Worm (Caenorhabditis elegans): ENCODE data around the gene C07G1.6.
A peak's percentile ranks its signal among the peaks of the same experiment; 100 is the strongest.

The C07G1.6 gene

DNA sequence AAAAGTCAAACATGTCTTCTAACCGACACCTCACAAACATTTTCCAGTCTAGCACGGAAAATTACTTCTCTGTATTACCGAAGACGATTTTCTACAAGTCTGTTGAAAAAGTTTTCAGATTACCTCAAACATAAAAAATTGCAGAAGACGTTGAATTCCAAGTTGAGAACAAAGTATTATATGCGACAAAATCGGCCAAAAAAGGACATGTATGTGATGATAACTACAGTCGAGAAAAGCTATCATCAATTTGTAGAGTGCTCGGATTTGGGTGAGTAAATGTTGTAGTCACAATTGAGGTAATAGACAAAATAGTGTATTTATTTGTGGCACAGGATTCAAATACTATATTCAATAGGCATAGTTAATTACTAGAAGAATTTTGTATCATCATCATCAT is 1.3 kb downstream of the C07G1.6 start:
- TF ChIP-seq nhr-179 (tag; optimal IDR thresholded peaks at IDR 0.05) (no peak), lin-54 (GFP tag; optimal IDR thresholded peaks at IDR 0.05) (no peak), atf-7 (tag; optimal IDR thresholded peaks at IDR 0.05) (no peak), egl-18 (GFP tag; IDR thresholded peaks at IDR 0.05) (no peak), nfya-2 (GFP tag; IDR thresholded peaks at IDR 0.05) (no peak), snpc-3.4 (tag; optimal IDR thresholded peaks at IDR 0.05) (no peak), unc-62 (GFP tag; optimal IDR thresholded peaks at IDR 0.05) (no peak), akir-1 (GFP tag; optimal IDR thresholded peaks at IDR 0.05) (no peak), mxl-1 (tag; optimal IDR thresholded peaks at IDR 0.05) (no peak), zfh-2 (GFP tag; conservative IDR thresholded peaks at IDR 0.05) (no peak), snpc-1.3 (tag; optimal IDR thresholded peaks at IDR 0.05; ENCODE audit: insufficient read depth) (no peak), F39B2.1 (GFP tag; IDR thresholded peaks at IDR 0.05) (no peak), B0336.3 (GFP tag; IDR thresholded peaks at IDR 0.05) (no peak), ama-1 (optimal IDR thresholded peaks at IDR 0.05) (no peak), ama-1 (GFP tag; optimal IDR thresholded peaks at IDR 0.05) (no peak), F55B11.4 (tag; optimal IDR thresholded peaks at IDR 0.05; ENCODE audit: borderline replicate concordance, insufficient read depth) (no peak), F49E8.2 (tag; optimal IDR thresholded peaks at IDR 0.05; ENCODE audit: insufficient read depth) (no peak), hlh-26 (GFP tag; conservative IDR thresholded peaks at IDR 0.05) (no peak), bed-1 (GFP tag; IDR thresholded peaks at IDR 0.05) (no peak)

DNA sequence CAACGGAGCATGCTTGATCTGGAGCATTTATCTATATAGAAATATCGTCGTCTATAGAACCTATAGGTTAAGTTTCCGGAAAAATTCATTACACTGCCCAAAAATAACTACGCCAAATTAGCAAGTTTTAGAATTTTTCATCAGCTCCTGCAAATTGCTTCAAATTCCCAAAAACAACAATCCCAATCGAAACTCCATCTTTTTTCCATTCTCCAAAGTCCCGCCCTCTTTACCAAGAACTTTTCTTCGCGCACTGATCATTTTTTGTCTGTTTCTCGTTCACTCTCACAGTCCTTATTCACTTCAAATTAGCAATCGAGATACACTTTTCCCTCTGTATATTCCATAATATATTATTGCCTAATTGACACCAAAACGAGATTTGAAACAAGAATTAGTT is 3.9 kb downstream of the C07G1.6 start, which contains the start of gene svh-1:
Gene svh-1, plus strand, starts transcription at position 301 of the 400 bp plus-strand sequence.
- TF ChIP-seq nhr-80 (tag; optimal IDR thresholded peaks at IDR 0.05) (no peak), let-607 (tag; optimal IDR thresholded peaks at IDR 0.05) (no peak), lsy-27 (tag; optimal IDR thresholded peaks at IDR 0.05; ENCODE audit: borderline replicate concordance, insufficient read depth) (no peak), pbrm-1 (GFP tag; IDR thresholded peaks at IDR 0.05) (no peak)

DNA sequence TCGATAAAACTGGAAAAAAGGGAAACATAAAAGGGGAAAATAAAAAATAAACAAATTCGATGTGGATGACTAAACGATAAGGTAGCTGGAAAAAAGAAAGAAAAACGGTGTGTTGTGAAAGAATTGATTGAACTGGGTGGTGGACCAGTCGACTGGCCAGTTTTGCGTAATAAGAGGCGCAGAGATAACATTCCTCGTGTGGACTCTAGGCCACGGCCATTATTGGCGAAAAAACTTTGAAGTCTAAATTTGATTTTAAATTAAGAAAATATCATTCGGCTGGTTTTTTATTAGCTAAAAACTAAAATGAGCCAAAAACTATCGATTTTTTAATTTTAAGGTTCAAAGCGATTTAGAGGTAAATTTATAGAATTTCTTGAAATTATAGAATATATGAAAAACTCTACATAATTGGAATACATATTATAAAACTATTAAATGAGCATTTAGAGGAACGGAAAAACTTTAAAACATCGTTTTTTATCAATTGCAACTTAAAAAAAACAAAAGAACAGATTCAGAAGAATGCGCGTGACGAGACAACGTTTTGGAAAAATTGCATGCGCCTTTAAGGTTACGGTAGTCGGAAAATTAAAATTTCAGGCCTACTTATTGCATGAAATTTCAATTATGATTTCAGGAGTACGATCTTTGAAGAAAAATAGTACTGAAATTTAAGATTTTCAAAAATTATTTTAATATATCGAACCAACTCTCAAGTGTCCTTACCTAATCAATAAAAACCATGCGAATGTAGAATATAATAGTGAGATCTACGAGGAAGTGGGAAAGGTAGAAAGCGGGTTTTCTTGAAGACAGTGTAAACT is 4.7 kb downstream of the C07G1.6 start, which contains the start of gene hgrs-1:
Gene hgrs-1, minus strand, starts transcription at position 777 of the 827 bp plus-strand sequence.
- no peak for TF ChIP-seq gei-17 (GFP tag; optimal IDR thresholded peaks at IDR 0.05)
- TF ChIP-seq ztf-6 (GFP tag; IDR thresholded peaks at IDR 0.05): no peak
- TF ChIP-seq cebp-2 (GFP tag; IDR thresholded peaks at IDR 0.05): no peak
- TF ChIP-seq F33H1.4 (GFP tag; IDR thresholded peaks at IDR 0.05): peak; percentile 43
- TF ChIP-seq chd-7 (tag; optimal IDR thresholded peaks at IDR 0.05): no peak
- TF ChIP-seq nhr-179 (tag; optimal IDR thresholded peaks at IDR 0.05): no peak
- TF ChIP-seq efl-1 (GFP tag; optimal IDR thresholded peaks at IDR 0.05): peak; percentile 36
- TF ChIP-seq let-526 (GFP tag; IDR thresholded peaks at IDR 0.05): no peak
- no peak for TF ChIP-seq cebp-1 (GFP tag; IDR thresholded peaks at IDR 0.05)
- no peak for TF ChIP-seq cebp-1 (tag; optimal IDR thresholded peaks at IDR 0.05)
- no peak for TF ChIP-seq lin-35 (GFP tag; optimal IDR thresholded peaks at IDR 0.05)
- TF ChIP-seq madf-6 (GFP tag; IDR thresholded peaks at IDR 0.05): peak; percentile 98
- no peak for TF ChIP-seq bed-1 (GFP tag; IDR thresholded peaks at IDR 0.05)
- no peak for TF ChIP-seq hlh-12 (tag; optimal IDR thresholded peaks at IDR 0.05)
- no peak for TF ChIP-seq egl-44 (GFP tag; IDR thresholded peaks at IDR 0.05)
- no peak for TF ChIP-seq ztf-18 (tag; optimal IDR thresholded peaks at IDR 0.05)
- no peak for TF ChIP-seq akir-1 (GFP tag; optimal IDR thresholded peaks at IDR 0.05)
- TF ChIP-seq attf-5 (GFP tag; optimal IDR thresholded peaks at IDR 0.05): peak; percentile 35
- TF ChIP-seq lag-1 (GFP tag; IDR thresholded peaks at IDR 0.05): no peak
- no peak for TF ChIP-seq F57A8.1 (GFP tag; optimal IDR thresholded peaks at IDR 0.05)
- no peak for TF ChIP-seq tbp1 (GFP tag; optimal IDR thresholded peaks at IDR 0.05)
- no peak for TF ChIP-seq rcor-1 (GFP tag; IDR thresholded peaks at IDR 0.05)
- TF ChIP-seq sdz-38 (tag; optimal IDR thresholded peaks at IDR 0.05): no peak
- TF ChIP-seq aptf-3 (GFP tag; IDR thresholded peaks at IDR 0.05): no peak
- peak; percentile 86 for TF ChIP-seq xnd-1 (tag; optimal IDR thresholded peaks at IDR 0.05)
- TF ChIP-seq lsl-1 (GFP tag; optimal IDR thresholded peaks at IDR 0.05): peak; percentile 87
